Worm (Caenorhabditis elegans): ENCODE measurements around the gene glb-31.

glb-31 gene

DNA sequence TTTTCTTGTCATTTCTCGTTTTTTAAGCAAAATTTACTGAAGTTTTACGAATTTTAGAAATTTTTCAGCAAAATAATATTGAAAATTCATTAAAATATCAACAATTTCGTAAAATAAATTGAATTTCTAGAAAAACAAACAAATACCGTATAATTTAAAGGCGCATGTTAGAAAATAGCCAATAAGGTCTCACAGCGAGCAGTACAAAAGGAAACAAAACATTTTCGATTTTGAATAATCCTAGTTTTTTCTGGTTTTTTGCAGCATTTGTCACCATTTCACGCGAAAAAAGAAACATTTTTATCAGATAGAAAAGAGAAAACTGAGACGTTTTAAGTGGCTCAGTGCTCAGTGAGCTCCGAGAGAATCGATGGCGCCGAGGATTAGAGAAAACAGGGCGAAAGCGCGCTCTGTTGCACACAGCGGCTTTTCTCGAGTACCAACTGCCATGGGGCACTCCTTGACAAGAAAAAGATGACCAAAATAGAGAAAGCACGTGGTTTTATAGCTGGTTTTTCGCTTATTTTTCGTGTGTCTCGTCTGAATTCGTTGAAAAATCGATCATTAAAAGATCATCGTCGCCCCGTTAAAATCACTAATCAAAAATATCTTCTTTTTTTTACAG lies 8.6 kb upstream of the glb-31 start, which contains the start of the genes alh-6 and fcho-1:
Gene alh-6, minus strand, starts transcription at position 242 of the 625 bp plus-strand sequence.
Gene fcho-1, plus strand, starts transcription at position 624 of the 625 bp plus-strand sequence.
- TF ChIP-seq nhr-11 (tag; optimal IDR thresholded peaks at IDR 0.05) (no peak), zfp-3 (GFP tag; conservative IDR thresholded peaks at IDR 0.05) (no peak), lin-29 (GFP tag; IDR thresholded peaks at IDR 0.05) (no peak), Y105C5A.15 (GFP tag; IDR thresholded peaks at IDR 0.05) (no peak), hif-1 (tag; optimal IDR thresholded peaks at IDR 0.05) (no peak), spr-1 (tag; optimal IDR thresholded peaks at IDR 0.05) (no peak), dmd-8 (GFP tag; IDR thresholded peaks at IDR 0.05) (no peak), nhr-102 (tag; optimal IDR thresholded peaks at IDR 0.05) (no peak), hlh-11 (tag; optimal IDR thresholded peaks at IDR 0.05) (peak; percentile 7), ZK337.2 (GFP tag; IDR thresholded peaks at IDR 0.05) (no peak), Y48G9A.11 (GFP tag; IDR thresholded peaks at IDR 0.05) (no peak), dve-1 (tag; optimal IDR thresholded peaks at IDR 0.05; ENCODE audit: insufficient read depth) (no peak), daf-16 (GFP tag; optimal IDR thresholded peaks at IDR 0.05) (no peak), daf-16 (tag; optimal IDR thresholded peaks at IDR 0.05) (no peak), cey-2 (tag; optimal IDR thresholded peaks at IDR 0.05; ENCODE audit: borderline replicate concordance, insufficient read depth) (no peak), spr-3 (GFP tag; optimal IDR thresholded peaks at IDR 0.05) (no peak), ctbp-1 (GFP tag; IDR thresholded peaks at IDR 0.05) (no peak), arid-1 (GFP tag; conservative IDR thresholded peaks at IDR 0.05) (no peak), snpc-1.2 (GFP tag; IDR thresholded peaks at IDR 0.05) (no peak), nhr-77 (tag; optimal IDR thresholded peaks at IDR 0.05) (no peak), fos-1 (tag; optimal IDR thresholded peaks at IDR 0.05) (no peak), mes-2 (tag; optimal IDR thresholded peaks at IDR 0.05; ENCODE audit: poor library complexity, severe bottlenecking) (no peak), rbr-2 (tag; optimal IDR thresholded peaks at IDR 0.05) (no peak), lin-38 (GFP tag; IDR thresholded peaks at IDR 0.05) (peak; percentile 31), lin-13 (GFP tag; optimal IDR thresholded peaks at IDR 0.05) (no peak), aha-1 (tag) (peak; percentile 44), daf-19 (GFP tag; conservative IDR thresholded peaks at IDR 0.05) (no peak), F49E8.2 (tag; optimal IDR thresholded peaks at IDR 0.05; ENCODE audit: borderline replicate concordance) (no peak), D1046.2 (GFP tag; IDR thresholded peaks at IDR 0.05) (no peak), mep-1 (tag; optimal IDR thresholded peaks at IDR 0.05) (no peak), aly-2 (tag; optimal IDR thresholded peaks at IDR 0.05) (no peak), unc-39 (tag; optimal IDR thresholded peaks at IDR 0.05) (no peak), T20F7.1 (GFP tag; optimal IDR thresholded peaks at IDR 0.05) (no peak), hmg-1.1 (GFP tag; IDR thresholded peaks at IDR 0.05) (no peak), vab-7 (GFP tag; IDR thresholded peaks at IDR 0.05) (no peak), mxl-3 (GFP tag; optimal IDR thresholded peaks at IDR 0.05) (peak; percentile 49), lin-39 (tag; optimal IDR thresholded peaks at IDR 0.05) (no peak), ztf-11 (tag; optimal IDR thresholded peaks at IDR 0.05) (no peak), zag-1 (tag; optimal IDR thresholded peaks at IDR 0.05) (no peak), dpl-1 (GFP tag; optimal IDR thresholded peaks at IDR 0.05) (no peak), ceh-32 (tag; optimal IDR thresholded peaks at IDR 0.05; ENCODE audit: poor library complexity) (no peak), mdl-1 (tag; optimal IDR thresholded peaks at IDR 0.05) (peak in 1 of 2 experiments; percentile 38), hlh-30 (tag; optimal IDR thresholded peaks at IDR 0.05; ENCODE audit: insufficient read depth) (peak; percentile 87), F26F4.8 (GFP tag; conservative IDR thresholded peaks at IDR 0.05) (no peak), Y5F2A.4 (GFP tag; optimal IDR thresholded peaks at IDR 0.05) (no peak), nhr-111 (GFP tag; optimal IDR thresholded peaks at IDR 0.05) (no peak), lsy-2 (tag; optimal IDR thresholded peaks at IDR 0.05) (peak in 1 of 2 experiments; percentile 29), zip-2 (tag; optimal IDR thresholded peaks at IDR 0.05) (no peak), egl-43 (GFP tag; IDR thresholded peaks at IDR 0.05) (no peak), madf-9 (GFP tag; conservative IDR thresholded peaks at IDR 0.05) (no peak), egl-27 (tag; optimal IDR thresholded peaks at IDR 0.05) (no peak)
